Worm (Caenorhabditis elegans) whole organism, L4/young adult: ENCODE data around the gene mfsd-12.

Experiments used
- W03F9.2 ChIP-seq: fragments of 150-350 bp; optimal IDR thresholded peaks from 2 replicates; lab custom pipeline; 2014; ENCODE audit warnings: missing biosample characterization, missing genetic modification characterization
- dao-5 ChIP-seq: sonication (generic microtip); optimal IDR thresholded peaks from 2 replicates; lab custom pipeline; 2016; ENCODE audit warnings: missing genotype, missing genetic modification characterization, moderate library complexity, missing compliant biosample characterization
- him-1 ChIP-seq: sonication (generic microtip); optimal IDR thresholded peaks from 2 replicates; lab custom pipeline; 2016; ENCODE audit warnings: missing genotype, missing genetic modification reagents, missing genetic modification characterization, missing compliant biosample characterization

DNA sequence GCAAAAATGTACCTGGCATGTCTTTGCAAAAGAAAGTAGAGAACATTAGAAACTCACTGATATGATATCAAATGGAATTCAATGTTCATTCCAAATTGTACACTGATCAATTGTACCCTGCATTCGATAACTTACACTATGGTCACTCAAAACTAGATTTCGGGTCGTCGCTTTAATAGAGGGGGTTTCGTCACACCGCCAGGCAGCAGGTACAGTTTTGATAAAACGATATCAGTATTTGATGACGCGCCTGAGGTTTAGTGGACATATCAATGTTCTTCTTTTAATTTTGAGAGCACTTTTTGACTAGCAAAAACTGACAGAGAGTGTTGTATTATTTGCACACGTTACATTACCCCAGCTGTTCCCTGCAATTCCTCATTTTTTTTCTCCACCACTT is 31.7 kb upstream of the mfsd-12 start:
- TF ChIP-seq W03F9.2, result no peak
- TF ChIP-seq dao-5 (tag; lab: Kevin White, UChicago), result no peak
- TF ChIP-seq him-1 (tag; lab: Kevin White, UChicago), result no peak
